Fruit fly (Drosophila melanogaster): Measurements from ENCODE around the gene Brr2.

Gene Brr2

dm6 chr3L:15940823-15941222 is 26.8 kb downstream of the Brr2 start (continued):
- TF ChIP-seq org-1 (GFP tag; optimal IDR thresholded peaks at IDR 0.05) (peak; percentile 37), D19B (GFP tag; optimal IDR thresholded peaks at IDR 0.05) (no peak), D19A (tag; optimal IDR thresholded peaks at IDR 0.05) (peak; percentile 17), CG8765 (GFP tag; IDR thresholded peaks at IDR 0.05) (no peak), CG2129 (GFP tag; IDR thresholded peaks at IDR 0.05; ENCODE audit: partially characterized antibody) (no peak), Asciz (GFP tag; optimal IDR thresholded peaks at IDR 0.05) (peak; percentile 34), CG11696 (GFP tag; IDR thresholded peaks at IDR 0.05) (no peak), CG17802 (tag; optimal IDR thresholded peaks at IDR 0.05) (peak; percentile 4), Scr (GFP tag; IDR thresholded peaks at IDR 0.05; ENCODE audit: partially characterized antibody) (no peak), pan (optimal IDR thresholded peaks at IDR 0.05) (no peak), pan (GFP tag; optimal IDR thresholded peaks at IDR 0.05 in 1 of 2, IDR thresholded peaks at IDR 0.05 in 1 of 2) (peak in 1 of 2 experiments; percentile 79), Stat92E (GFP tag; optimal IDR thresholded peaks at IDR 0.05) (no peak), knrl (GFP tag; IDR thresholded peaks at IDR 0.05; ENCODE audit: partially characterized antibody) (no peak), caup (GFP tag; optimal IDR thresholded peaks at IDR 0.05; ENCODE audit: severe bottlenecking) (peak; percentile 6), bowl (GFP tag; IDR thresholded peaks at IDR 0.05) (no peak), sisA (GFP tag; IDR thresholded peaks at IDR 0.05) (peak; percentile 82; the same call in 1 of the 2 replicates), CG31388 (GFP tag; optimal IDR thresholded peaks at IDR 0.05) (peak; percentile 48), lilli (GFP tag; optimal IDR thresholded peaks at IDR 0.05) (peak; percentile 44), otp (GFP tag; IDR thresholded peaks at IDR 0.05) (peak; percentile 69; the same call in 1 of the 3 replicates), abd-A (tag; optimal IDR thresholded peaks at IDR 0.05) (no peak), tna (GFP tag; IDR thresholded peaks at IDR 0.05; ENCODE audit: partially characterized antibody) (no peak), CG17328 (GFP tag; IDR thresholded peaks at IDR 0.05) (peak; percentile 80), br (optimal IDR thresholded peaks at IDR 0.05) (no peak), ase (GFP tag; IDR thresholded peaks at IDR 0.05) (peak; percentile 62; the same call in 2 of the 3 replicates), nau (GFP tag; optimal IDR thresholded peaks at IDR 0.05) (peak; percentile 53), H15 (GFP tag; IDR thresholded peaks at IDR 0.05) (peak; percentile 54; the same call in 1 of the 3 replicates), ftz-f1 (GFP tag; optimal IDR thresholded peaks at IDR 0.05) (no peak), CG8359 (GFP tag; optimal IDR thresholded peaks at IDR 0.05; ENCODE audit: borderline replicate concordance) (peak; percentile 16), hth (optimal IDR thresholded peaks at IDR 0.05) (no peak), CG1602 (GFP tag; optimal IDR thresholded peaks at IDR 0.05) (peak; percentile 56), rib (GFP tag; IDR thresholded peaks at IDR 0.05) (no peak), ATbp (GFP tag; optimal IDR thresholded peaks at IDR 0.05) (peak; percentile 72), CG6791 (GFP tag; IDR thresholded peaks at IDR 0.05; ENCODE audit: partially characterized antibody) (no peak), Gsc (GFP tag; IDR thresholded peaks at IDR 0.05) (0 out of 2 replicates have a peak, but pooled peaks have one; percentile 12), Jarid2 (GFP tag; optimal IDR thresholded peaks at IDR 0.05) (no peak), CG43689 (GFP tag; IDR thresholded peaks at IDR 0.05) (no peak), Deaf1 (tag; optimal IDR thresholded peaks at IDR 0.05) (peak; percentile 7), ato (GFP tag; IDR thresholded peaks at IDR 0.05; ENCODE audit: partially characterized antibody) (no peak), CG4360 (GFP tag; IDR thresholded peaks at IDR 0.05) (no peak), hkb (optimal IDR thresholded peaks at IDR 0.05) (no peak), hkb (GFP tag; IDR thresholded peaks at IDR 0.05) (no peak; the same call in 1 of the 2 replicates), Dek (tag; optimal IDR thresholded peaks at IDR 0.05) (no peak), HLH3B (GFP tag; IDR thresholded peaks at IDR 0.05) (peak; percentile 78), hb (GFP tag; IDR thresholded peaks at IDR 0.05; ENCODE audit: partially characterized antibody) (no peak), klu (GFP tag; IDR thresholded peaks at IDR 0.05) (0 out of 2 replicates have a peak, but pooled peaks have one; percentile 15), odd (GFP tag; optimal IDR thresholded peaks at IDR 0.05) (peak; percentile 25), tup (GFP tag; optimal IDR thresholded peaks at IDR 0.05) (no peak), CG18619 (GFP tag; optimal IDR thresholded peaks at IDR 0.05) (no peak), salm (tag; optimal IDR thresholded peaks at IDR 0.05) (peak; percentile 0), Hr39 (optimal IDR thresholded peaks at IDR 0.05) (no peak), mirr (GFP tag; optimal IDR thresholded peaks at IDR 0.05) (no peak)
